Worm (Caenorhabditis elegans) whole organism, mixed stage, embryonic: ENCODE results near the gene lin-49.

Experiments used
- ces-1 ChIP-seq: fragments of 150-350 bp; optimal IDR thresholded peaks from 2 replicates; lab custom pipeline; 2014; ENCODE audit warnings: missing biosample characterization, missing genetic modification reagents, missing genetic modification characterization
- nhr-76 ChIP-seq: sonication (generic microtip); optimal IDR thresholded peaks from 2 replicates; lab custom pipeline; 2017; ENCODE audit warnings: missing biosample characterization, missing genetic modification characterization
- sptf-1 ChIP-seq: sonication (generic microtip); optimal IDR thresholded peaks from 2 replicates; lab custom pipeline; 2017; ENCODE audit warnings: mild to moderate bottlenecking, missing genetic modification characterization, moderate library complexity, missing compliant biosample characterization

ce11 chrIV:8587057-8587456, 33.4 kb upstream of the lin-49 start:
- TF ChIP-seq ces-1 (GFP tag; lab: Kevin White, UChicago) = no peak
- TF ChIP-seq nhr-76 = no peak
- no peak for TF ChIP-seq sptf-1
